Fruit fly (Drosophila melanogaster) whole organism, embryonic: ENCODE data around the gene Sbds.

Experiments used
- Asciz ChIP-seq: fragments of 200-800 bp; sonication (Bioruptor generic); optimal IDR thresholded peaks from 2 replicates; lab custom pipeline; 2017; ENCODE audit warnings: missing biosample characterization, mild to moderate bottlenecking, missing genetic modification characterization, missing genetic modification reagents
- CG10267 ChIP-seq: fragments of 200-800 bp; sonication (Bioruptor generic); optimal IDR thresholded peaks from 2 replicates; lab custom pipeline; 2018; ENCODE audit warnings: missing biosample characterization, mild to moderate bottlenecking, missing genetic modification characterization, moderate library complexity
- CG10431 ChIP-seq: fragments of 200-800 bp; sonication (Bioruptor generic); optimal IDR thresholded peaks from 3 replicates; lab custom pipeline; 2018; ENCODE audit warnings: missing biosample characterization, mild to moderate bottlenecking, missing genetic modification characterization
- CG12219 ChIP-seq: fragments of 200-800 bp; sonication (Bioruptor generic); optimal IDR thresholded peaks from 3 replicates; lab custom pipeline; 2018; ENCODE audit warnings: missing biosample characterization, mild to moderate bottlenecking, missing genetic modification characterization
- CG13296 ChIP-seq: fragments of 200-800 bp; sonication (Bioruptor generic); optimal IDR thresholded peaks from 3 replicates; lab custom pipeline; 2018; ENCODE audit warnings: missing biosample characterization, mild to moderate bottlenecking, missing genetic modification characterization
- CG13894 ChIP-seq: fragments of 200-800 bp; sonication (Bioruptor generic); optimal IDR thresholded peaks from 3 replicates; lab custom pipeline; 2018; ENCODE audit warnings: missing biosample characterization, mild to moderate bottlenecking, missing genetic modification characterization, moderate library complexity
- CG14710 ChIP-seq: fragments of 200-800 bp; sonication (Bioruptor generic); optimal IDR thresholded peaks from 3 replicates; lab custom pipeline; 2019; ENCODE audit warnings: missing biosample characterization, mild to moderate bottlenecking, missing genetic modification characterization, moderate library complexity
- CG15601 ChIP-seq: fragments of 200-800 bp; sonication (Bioruptor generic); optimal IDR thresholded peaks from 3 replicates; lab custom pipeline; 2019; ENCODE audit warnings: missing biosample characterization, mild to moderate bottlenecking, missing genetic modification characterization, moderate library complexity
- CG1602 ChIP-seq: fragments of 200-800 bp; sonication (Bioruptor generic); optimal IDR thresholded peaks from 3 replicates; lab custom pipeline; 2016; ENCODE audit warnings: missing biosample characterization, missing genetic modification characterization
- CG18619 ChIP-seq: fragments of 200-800 bp; sonication (Bioruptor generic); optimal IDR thresholded peaks from 3 replicates; lab custom pipeline; 2017; ENCODE audit warnings: missing biosample characterization, mild to moderate bottlenecking, missing genetic modification characterization
- CG2712 ChIP-seq: fragments of 200-800 bp; optimal IDR thresholded peaks from 3 replicates; lab custom pipeline; 2019; ENCODE audit warnings: missing biosample characterization, mild to moderate bottlenecking, missing genetic modification characterization, moderate library complexity
- CG30020 ChIP-seq: fragments of 200-800 bp; optimal IDR thresholded peaks from 2 replicates; lab custom pipeline; 2019; ENCODE audit warnings: missing biosample characterization, mild to moderate bottlenecking, missing genetic modification characterization, moderate library complexity
- CG30431 ChIP-seq: fragments of 200-800 bp; sonication (Bioruptor generic); optimal IDR thresholded peaks from 2 replicates; lab custom pipeline; 2017; ENCODE audit warnings: missing biosample characterization, missing genetic modification characterization
- CG3065 ChIP-seq: fragments of 200-800 bp; sonication (Bioruptor generic); optimal IDR thresholded peaks from 2 replicates; lab custom pipeline; 2016; ENCODE audit warnings: missing biosample characterization, missing genetic modification characterization
- CG32767 ChIP-seq: fragments of 200-800 bp; sonication (Bioruptor generic); IDR thresholded peaks from 2 replicates; pipeline ENCODE4 v1.3.6; 2022; ENCODE audit warnings: missing biosample characterization, missing genetic modification characterization
- CG33213 ChIP-seq: fragments of 200-800 bp; sonication (Bioruptor generic); optimal IDR thresholded peaks from 3 replicates; lab custom pipeline; 2016; ENCODE audit warnings: missing biosample characterization, missing genetic modification characterization
- CG3995 ChIP-seq: fragments of 200-800 bp; sonication (Bioruptor generic); optimal IDR thresholded peaks from 3 replicates; lab custom pipeline; 2016; ENCODE audit warnings: missing biosample characterization, missing genetic modification characterization
- CG43689 ChIP-seq: fragments of 200-800 bp; sonication (Bioruptor generic); IDR thresholded peaks from 2 replicates; pipeline ENCODE4 v1.3.6; 2022; ENCODE audit warnings: missing biosample characterization, missing genetic modification characterization
- CG5180 ChIP-seq: fragments of 200-800 bp; sonication (Bioruptor generic); optimal IDR thresholded peaks from 3 replicates; lab custom pipeline; 2017; ENCODE audit warnings: missing biosample characterization, missing genetic modification characterization, mild to moderate bottlenecking, moderate library complexity, missing genetic modification reagents
- CG6272 ChIP-seq: fragments of 200-800 bp; sonication (Bioruptor generic); IDR thresholded peaks from 2 replicates; pipeline ENCODE4 v1.3.6; 2022; ENCODE audit warnings: missing biosample characterization, missing genetic modification characterization
- CG7839 ChIP-seq: fragments of 200-800 bp; sonication (Bioruptor generic); optimal IDR thresholded peaks from 3 replicates; lab custom pipeline; 2018; ENCODE audit warnings: missing biosample characterization, mild to moderate bottlenecking, missing genetic modification characterization, moderate library complexity
- CG8359 ChIP-seq: fragments of 200-800 bp; sonication (Bioruptor generic); optimal IDR thresholded peaks from 2 replicates; lab custom pipeline; 2017; ENCODE audit warnings: missing biosample characterization, mild to moderate bottlenecking, missing genetic modification characterization, borderline replicate concordance
- CG9932 ChIP-seq: fragments of 200-800 bp; sonication (Bioruptor generic); IDR thresholded peaks from 2 replicates; pipeline ENCODE4 v1.3.6; 2022; ENCODE audit warnings: missing biosample characterization, missing genetic modification characterization
- CrebB ChIP-seq: fragments of 200-800 bp; sonication (Bioruptor generic); optimal IDR thresholded peaks from 3 replicates; lab custom pipeline; 2018; ENCODE audit warnings: missing biosample characterization, mild to moderate bottlenecking, missing genetic modification characterization
- D ChIP-seq, 2 experiments: fragments of 200-800 bp in 1 of 2; fragments of >200 bp in 1 of 2; sonication (Bioruptor generic) in 1 of 2; optimal IDR thresholded peaks; 2 replicates in 1 of 2; 3 replicates in 1 of 2; lab custom pipeline; 2017; ENCODE audit warnings: mild to moderate bottlenecking in 1 of 2, missing biosample characterization in 1 of 2, missing genetic modification characterization in 1 of 2, missing genetic modification reagents in 1 of 2
- D19A ChIP-seq: fragments of 200-800 bp; optimal IDR thresholded peaks from 3 replicates; lab custom pipeline; 2019; ENCODE audit warnings: missing biosample characterization, mild to moderate bottlenecking, missing genetic modification characterization, moderate library complexity
- D19B ChIP-seq: fragments of 200-800 bp; sonication (Bioruptor generic); optimal IDR thresholded peaks from 2 replicates; lab custom pipeline; 2017; ENCODE audit warnings: missing biosample characterization, mild to moderate bottlenecking, missing genetic modification characterization
- Doc2 ChIP-seq: fragments of 200-800 bp; sonication (Bioruptor generic); IDR thresholded peaks from 2 replicates; pipeline ENCODE4 v1.3.6; 2022; ENCODE audit warnings: missing biosample characterization, missing genetic modification characterization
- Drgx ChIP-seq: fragments of 200-800 bp; sonication (Bioruptor generic); IDR thresholded peaks from 2 replicates; pipeline ENCODE4 v1.3.6; 2022; ENCODE audit warnings: missing biosample characterization, missing genetic modification characterization
- ERR ChIP-seq: fragments of 200-800 bp; sonication (Bioruptor generic); optimal IDR thresholded peaks from 2 replicates; lab custom pipeline; 2016; ENCODE audit warnings: missing biosample characterization, missing genetic modification characterization
- Fer2 ChIP-seq: fragments of 200-800 bp; sonication (Bioruptor generic); optimal IDR thresholded peaks from 2 replicates; lab custom pipeline; 2018; ENCODE audit warnings: missing biosample characterization, mild to moderate bottlenecking, missing genetic modification characterization, moderate library complexity
- H15 ChIP-seq: fragments of 200-800 bp; sonication (Bioruptor generic); IDR thresholded peaks from 3 replicates; pipeline ENCODE4 v1.3.6; 2022; ENCODE audit warnings: missing biosample characterization, missing genetic modification characterization
- HLHmδ ChIP-seq: fragments of 200-800 bp; sonication (Bioruptor generic); optimal IDR thresholded peaks from 2 replicates; lab custom pipeline; 2018; ENCODE audit warnings: missing biosample characterization, mild to moderate bottlenecking, missing genetic modification characterization, moderate library complexity
- Mes4 ChIP-seq: fragments of 200-800 bp; sonication (Bioruptor generic); optimal IDR thresholded peaks from 2 replicates; lab custom pipeline; 2016; ENCODE audit warnings: missing biosample characterization, missing genetic modification characterization
- NK7.1 ChIP-seq: fragments of 200-800 bp; sonication (Bioruptor generic); optimal IDR thresholded peaks from 3 replicates; lab custom pipeline; 2016; ENCODE audit warnings: missing biosample characterization, missing genetic modification characterization
- Oli ChIP-seq: fragments of 200-800 bp; sonication (Bioruptor generic); optimal IDR thresholded peaks from 2 replicates; lab custom pipeline; 2018; ENCODE audit warnings: missing biosample characterization, mild to moderate bottlenecking, missing genetic modification characterization, moderate library complexity
- Trl ChIP-seq, 3 experiments: fragments of >200 bp in 2 of 3; fragments of 200-800 bp in 1 of 3; sonication (Bioruptor generic) in 1 of 3; optimal IDR thresholded peaks; 2 replicates in 1 of 3; 3 replicates in 2 of 3; lab custom pipeline; 2016 to 2017; ENCODE audit warnings: missing biosample characterization in 1 of 3, missing genetic modification characterization in 1 of 3
- ara ChIP-seq: fragments of 200-800 bp; sonication (Bioruptor generic); IDR thresholded peaks from 2 replicates; pipeline ENCODE4 v1.3.6; 2022; ENCODE audit warnings: missing biosample characterization, missing genetic modification characterization
- cad ChIP-seq: fragments of >200 bp; optimal IDR thresholded peaks from 2 replicates; lab custom pipeline; 2017; ENCODE audit warnings: missing biosample characterization, missing genetic modification characterization
- crol ChIP-seq: fragments of 200-800 bp; sonication (Bioruptor generic); IDR thresholded peaks from 2 replicates; pipeline ENCODE4 v1.3.6; 2022; ENCODE audit warnings: missing biosample characterization, missing genetic modification characterization
- dysf ChIP-seq: fragments of 200-800 bp; sonication (Bioruptor generic); IDR thresholded peaks from 3 replicates; pipeline ENCODE4 v1.3.6; 2022; ENCODE audit warnings: missing biosample characterization, missing genetic modification characterization
- en ChIP-seq: fragments of 200-800 bp; sonication (Bioruptor generic); optimal IDR thresholded peaks from 2 replicates; lab custom pipeline; 2016; ENCODE audit warnings: missing biosample characterization, missing genetic modification characterization
- esg ChIP-seq: fragments of 200-800 bp; sonication (Bioruptor generic); conservative IDR thresholded peaks from 2 replicates; pipeline ENCODE4 v1.3.6; 2022; ENCODE audit warnings: missing biosample characterization, missing genetic modification characterization
- jumu ChIP-seq: fragments of 200-800 bp; sonication (Bioruptor generic); optimal IDR thresholded peaks from 3 replicates; lab custom pipeline; 2016; ENCODE audit warnings: missing biosample characterization, missing genetic modification characterization
- lbe ChIP-seq: fragments of 200-800 bp; sonication (Bioruptor generic); optimal IDR thresholded peaks from 2 replicates; lab custom pipeline; 2016; ENCODE audit warnings: missing biosample characterization, mild to moderate bottlenecking, missing genetic modification characterization
- lilli ChIP-seq: fragments of 200-800 bp; sonication (Bioruptor generic); optimal IDR thresholded peaks from 3 replicates; lab custom pipeline; 2016; ENCODE audit warnings: missing biosample characterization, missing genetic modification characterization
- tll ChIP-seq, 2 experiments: fragments of 200-800 bp in 1 of 2; fragments of >200 bp in 1 of 2; sonication (Bioruptor generic) in 1 of 2; optimal IDR thresholded peaks; 2 replicates each; lab custom pipeline; 2017 to 2019; ENCODE audit warnings: missing biosample characterization in 2 of 2, missing genetic modification characterization in 2 of 2, mild to moderate bottlenecking in 1 of 2, moderate library complexity in 1 of 2
- tup ChIP-seq: fragments of 200-800 bp; sonication (Bioruptor generic); optimal IDR thresholded peaks from 2 replicates; lab custom pipeline; 2016; ENCODE audit warnings: missing biosample characterization, mild to moderate bottlenecking, missing genetic modification characterization, moderate library complexity
- wdn ChIP-seq: fragments of 200-800 bp; sonication (Bioruptor generic); IDR thresholded peaks from 2 replicates; pipeline ENCODE4 v1.3.6; 2022; ENCODE audit warnings: missing biosample characterization, missing genetic modification characterization
- z ChIP-seq: fragments of 200-800 bp; sonication (Bioruptor generic); IDR thresholded peaks from 3 replicates; pipeline ENCODE4 v1.3.6; 2022; ENCODE audit warnings: missing biosample characterization, missing genetic modification characterization

Sbds gene

DNA sequence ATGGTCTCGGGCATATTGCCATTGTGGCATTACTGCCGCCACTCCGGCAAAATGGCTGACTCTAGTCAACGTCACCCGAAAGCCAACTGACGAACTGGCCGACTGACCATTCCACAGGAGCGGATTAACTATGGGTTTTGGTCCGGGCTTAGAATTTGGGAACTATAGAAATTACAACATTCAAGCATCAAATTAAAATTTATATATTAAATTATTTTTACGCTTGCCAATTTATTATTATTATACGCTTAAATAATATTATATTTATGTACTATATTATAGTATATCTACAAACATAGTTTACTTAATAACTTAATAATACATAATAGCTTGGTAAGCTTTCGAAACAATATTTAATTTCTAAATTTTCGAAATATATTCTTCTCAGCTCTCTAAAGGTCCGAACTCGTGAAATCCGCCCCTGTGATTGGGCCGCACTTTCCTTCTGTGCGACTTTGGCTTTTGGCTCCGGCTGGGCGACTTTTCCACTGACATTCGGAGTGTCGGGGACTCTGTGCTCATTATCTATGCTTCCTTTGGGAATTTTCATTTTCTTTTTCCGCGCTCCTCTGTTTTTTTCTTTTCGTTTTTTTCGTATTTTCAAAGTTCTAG is 44.8 kb downstream of the Sbds start (continued):
- no peak for TF ChIP-seq CG5180
- TF ChIP-seq Trl (optimal IDR thresholded peaks at IDR 0.05; lab: Kevin White, UChicago) = no peak
- TF ChIP-seq Trl (GFP tag; optimal IDR thresholded peaks at IDR 0.05; lab: Kevin White, UChicago) = no peak
- peak; percentile 50 for TF ChIP-seq Oli (tag; lab: Kevin White, UChicago)
- no peak for TF ChIP-seq CG13296 (GFP tag; lab: Kevin White, UChicago)
- no peak for TF ChIP-seq esg (GFP tag; lab: Robert Waterston, UW)
- TF ChIP-seq CrebB (tag; lab: Kevin White, UChicago) = no peak
- no peak for TF ChIP-seq Fer2 (tag; lab: Kevin White, UChicago)
- no peak for TF ChIP-seq jumu (GFP tag; lab: Kevin White, UChicago)
- TF ChIP-seq CG2712 = peak; percentile 55
- TF ChIP-seq CG43689 = no peak
- no peak for TF ChIP-seq CG3995 (GFP tag; lab: Kevin White, UChicago)
- peak; percentile 58 for TF ChIP-seq CG7839 (tag; lab: Kevin White, UChicago)
- no peak for TF ChIP-seq lbe (GFP tag; lab: Kevin White, UChicago)
- TF ChIP-seq HLHmδ (GFP tag; lab: Kevin White, UChicago) = no peak
- TF ChIP-seq CG30431 (GFP tag; lab: Kevin White, UChicago) = peak; percentile 14
- no peak for TF ChIP-seq CG18619 (GFP tag; lab: Kevin White, UChicago)
- no peak for TF ChIP-seq Doc2 (GFP tag; lab: Robert Waterston, UW)
- TF ChIP-seq lilli (GFP tag; lab: Kevin White, UChicago) = no peak
- TF ChIP-seq crol (GFP tag; lab: Robert Waterston, UW) = no peak
- peak; percentile 31 for TF ChIP-seq CG10267 (tag; lab: Kevin White, UChicago)
- TF ChIP-seq CG12219 (GFP tag; lab: Kevin White, UChicago) = no peak
- TF ChIP-seq CG10431 (GFP tag; lab: Kevin White, UChicago) = no peak
- no peak for TF ChIP-seq Mes4 (GFP tag; lab: Kevin White, UChicago)
- no peak for TF ChIP-seq CG32767 (GFP tag; lab: Robert Waterston, UW)
- TF ChIP-seq CG14710 (tag; lab: Kevin White, UChicago) = peak; percentile 33
- TF ChIP-seq CG9932 = no peak
- 0 out of 2 replicates have a peak, but pooled peaks have one; percentile 12 for TF ChIP-seq Drgx (GFP tag; lab: Robert Waterston, UW)
- TF ChIP-seq en (GFP tag; lab: Kevin White, UChicago) = no peak
- TF ChIP-seq D19B (GFP tag; lab: Kevin White, UChicago) = no peak
- TF ChIP-seq cad = no peak
- TF ChIP-seq D (optimal IDR thresholded peaks at IDR 0.05; lab: Kevin White, UChicago) = no peak
- TF ChIP-seq D (GFP tag; optimal IDR thresholded peaks at IDR 0.05; lab: Kevin White, UChicago) = peak; percentile 6
- no peak for TF ChIP-seq Asciz (GFP tag; lab: Kevin White, UChicago)
- no peak for TF ChIP-seq H15 (GFP tag; lab: Robert Waterston, UW)
- no peak for TF ChIP-seq z (GFP tag; lab: Robert Waterston, UW)
- TF ChIP-seq ERR (GFP tag; lab: Kevin White, UChicago) = no peak
- TF ChIP-seq CG3065 (GFP tag; lab: Kevin White, UChicago) = no peak
- no peak for TF ChIP-seq CG6272 (GFP tag; lab: Robert Waterston, UW)
- TF ChIP-seq dysf (GFP tag; lab: Robert Waterston, UW) = no peak; the same call in 2 of the 3 replicates
- TF ChIP-seq tup (GFP tag; lab: Kevin White, UChicago) = no peak
- TF ChIP-seq CG30020 (tag; lab: Kevin White, UChicago) = no peak
- no peak for TF ChIP-seq CG33213 (GFP tag; lab: Kevin White, UChicago)
- no peak for TF ChIP-seq NK7.1 (GFP tag; lab: Kevin White, UChicago)
- TF ChIP-seq wdn (GFP tag; lab: Robert Waterston, UW) = no peak
- TF ChIP-seq CG15601 = peak; percentile 6
- TF ChIP-seq D19A (tag; lab: Kevin White, UChicago) = peak; percentile 25
- TF ChIP-seq CG13894 (tag; lab: Kevin White, UChicago) = no peak
- no peak for TF ChIP-seq tll (GFP tag; optimal IDR thresholded peaks at IDR 0.05; lab: Kevin White, UChicago)
- no peak for TF ChIP-seq ara (GFP tag; lab: Robert Waterston, UW)
- no peak for TF ChIP-seq CG8359 (GFP tag; lab: Kevin White, UChicago)
- TF ChIP-seq CG1602 (GFP tag; lab: Kevin White, UChicago) = peak; percentile 36
